Fruit fly (Drosophila melanogaster): ENCODE results near the gene Vha68-2.

DNA sequence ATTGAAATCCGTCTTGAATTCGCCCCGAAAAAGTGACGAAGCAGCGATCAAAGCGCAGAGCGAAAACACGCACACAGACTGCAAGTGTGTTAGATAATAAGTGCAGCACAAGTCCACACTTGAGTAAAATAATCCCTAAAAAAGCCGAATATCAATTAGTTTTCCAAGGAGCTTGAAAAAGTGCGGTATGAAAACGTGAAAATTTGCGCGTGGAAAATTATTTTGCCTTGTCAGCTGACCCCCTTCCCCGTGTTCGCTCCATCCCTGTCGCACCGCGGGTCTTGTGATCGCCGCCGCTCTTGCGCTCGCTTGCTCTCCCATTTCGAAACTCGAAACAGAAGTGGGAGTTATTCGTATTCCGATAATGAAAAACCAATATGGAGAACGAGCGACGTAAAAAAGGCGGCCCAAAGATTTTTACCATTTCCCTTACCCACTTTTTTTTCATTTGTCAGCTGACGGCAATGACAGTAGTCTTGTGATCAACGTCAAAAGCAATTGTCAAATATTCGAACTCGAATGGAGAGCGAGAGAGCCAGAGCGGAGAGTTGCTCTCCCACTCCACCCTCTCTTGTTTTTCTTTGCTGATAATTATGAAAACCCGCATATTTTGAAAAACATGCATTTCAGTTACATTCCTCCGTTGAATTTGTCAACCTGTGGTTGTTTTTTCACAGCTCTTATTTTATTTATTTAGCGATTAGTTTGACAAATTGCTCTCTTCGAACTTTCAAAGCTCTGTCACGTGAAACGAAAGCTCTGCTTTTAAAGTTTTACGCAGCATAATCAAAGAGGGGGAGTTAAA lies 642 bp downstream of the Vha68-2 start:
- TF ChIP-seq pan (optimal IDR thresholded peaks at IDR 0.05) (no peak), Hr78 (GFP tag; optimal IDR thresholded peaks at IDR 0.05) (no peak), Hr83 (GFP tag; optimal IDR thresholded peaks at IDR 0.05; ENCODE audit: poor library complexity, severe bottlenecking) (no peak), dmrt93B (GFP tag; optimal IDR thresholded peaks at IDR 0.05) (no peak)
